Worm (Caenorhabditis elegans): ENCODE results near the gene icd-1.

DNA sequence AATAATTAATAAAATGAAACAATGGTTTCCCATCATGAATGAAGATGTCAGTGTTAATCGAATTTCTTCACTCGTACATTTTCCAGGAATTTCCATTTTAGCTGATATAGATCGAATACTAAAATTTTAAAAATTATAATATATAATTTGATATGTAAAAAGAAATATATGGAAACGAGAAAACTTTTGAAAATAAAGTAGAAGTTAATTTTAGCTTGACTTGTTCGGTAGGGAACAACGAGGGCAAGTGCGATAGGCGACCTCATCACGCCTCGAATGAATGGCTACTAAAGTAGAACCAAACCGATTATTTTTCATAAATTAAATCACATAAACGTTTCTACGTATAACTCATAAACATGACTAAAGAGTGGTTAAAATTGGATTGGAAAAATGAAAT lies 10.1 kb downstream of the icd-1 start, which contains the start of gene sra-31:
- TF ChIP-seq attf-5 (GFP tag; optimal IDR thresholded peaks at IDR 0.05) (no peak), B0261.1 (tag; optimal IDR thresholded peaks at IDR 0.05) (no peak), unc-62 (GFP tag; optimal IDR thresholded peaks at IDR 0.05) (no peak), snpc-4 (GFP tag; optimal IDR thresholded peaks at IDR 0.05) (no peak), snpc-4 (tag; optimal IDR thresholded peaks at IDR 0.05) (no peak), nfyb-1 (GFP tag; IDR thresholded peaks at IDR 0.05) (no peak), sea-2 (GFP tag; IDR thresholded peaks at IDR 0.05) (no peak), bed-2 (GFP tag; IDR thresholded peaks at IDR 0.05) (no peak), him-1 (tag; optimal IDR thresholded peaks at IDR 0.05) (no peak)
